Fruit fly (Drosophila melanogaster) whole organism, wandering third instar larva: ENCODE results near the gene CG18754.

Source experiments
- CrebA ChIP-seq: fragments of 200-800 bp; sonication (Bioruptor generic); optimal IDR thresholded peaks from 2 replicates; lab custom pipeline; 2016; ENCODE audit warnings: missing biosample characterization, mild to moderate bottlenecking, missing genetic modification characterization, borderline replicate concordance
- Hr83 ChIP-seq: fragments of 200-300 bp; sonication (Bioruptor generic); optimal IDR thresholded peaks from 2 replicates; lab custom pipeline; 2016; ENCODE audit warnings: missing biosample characterization, mild to moderate bottlenecking, missing genetic modification characterization, moderate library complexity; ENCODE audit not compliant: poor library complexity, severe bottlenecking
- Jra ChIP-seq: sonication (Bioruptor generic); optimal IDR thresholded peaks from 2 replicates; lab custom pipeline; 2016; ENCODE audit warnings: missing biosample characterization, missing genetic modification characterization
- br ChIP-seq: fragments of 200-800 bp; sonication (Bioruptor generic); optimal IDR thresholded peaks from 2 replicates; lab custom pipeline; 2016; ENCODE audit warnings: missing biosample characterization, missing genetic modification characterization
- dmrt93B ChIP-seq: fragments of 200-800 bp; sonication (Bioruptor generic); optimal IDR thresholded peaks from 2 replicates; lab custom pipeline; 2018; ENCODE audit warnings: missing biosample characterization, mild to moderate bottlenecking, missing genetic modification characterization
- dsf ChIP-seq: sonication (Bioruptor generic); optimal IDR thresholded peaks from 2 replicates; lab custom pipeline; 2016; ENCODE audit warnings: missing biosample characterization, missing genetic modification characterization, borderline replicate concordance
- lola ChIP-seq: fragments of >200 bp; optimal IDR thresholded peaks from 2 replicates; lab custom pipeline; 2017; ENCODE audit warnings: missing biosample characterization, missing genetic modification characterization
- psq ChIP-seq: fragments of 200-800 bp; sonication (Bioruptor generic); optimal IDR thresholded peaks from 3 replicates; lab custom pipeline; 2017; ENCODE audit warnings: missing biosample characterization, mild to moderate bottlenecking, missing genetic modification characterization, moderate library complexity
- tai ChIP-seq: sonication (Bioruptor generic); optimal IDR thresholded peaks from 2 replicates; lab custom pipeline; 2016; ENCODE audit warnings: missing biosample characterization, missing genetic modification characterization
- usp ChIP-seq: fragments of >200 bp; optimal IDR thresholded peaks from 2 replicates; lab custom pipeline; 2017; ENCODE audit warnings: missing biosample characterization, missing genetic modification characterization
- woc ChIP-seq: sonication (Bioruptor generic); optimal IDR thresholded peaks from 2 replicates; lab custom pipeline; 2016; ENCODE audit warnings: missing biosample characterization, mild to moderate bottlenecking, missing genetic modification characterization

- TF ChIP-seq woc = peak; percentile 26
- no peak for TF ChIP-seq tai (GFP tag; lab: Kevin White, UChicago)
- TF ChIP-seq br (GFP tag; lab: Kevin White, UChicago) = peak; percentile 71
- peak; percentile 8 for TF ChIP-seq dmrt93B (GFP tag; lab: Kevin White, UChicago)
- no peak for TF ChIP-seq usp (GFP tag; lab: Kevin White, UChicago)
- no peak for TF ChIP-seq CrebA (GFP tag; lab: Kevin White, UChicago)
- no peak for TF ChIP-seq Hr83
- peak; percentile 19 for TF ChIP-seq Jra
- TF ChIP-seq dsf (GFP tag; lab: Kevin White, UChicago) = no peak
- no peak for TF ChIP-seq lola (GFP tag; lab: Kevin White, UChicago)
- peak; percentile 58 for TF ChIP-seq psq
These were observed 42.9 kb downstream of the CG18754 start for dm6 chr3R:23726740-23727139.
